Worm (Caenorhabditis elegans) whole organism, young adult: ENCODE results near the gene B0336.12.
A peak's percentile ranks its signal among the peaks of the same experiment; 100 is the strongest.

Source experiments
- C06A6.2 ChIP-seq: fragments of 200-800 bp; sonication (Bioruptor generic); conservative IDR thresholded peaks from 2 replicates; pipeline ENCODE4 v1.3.6; 2022; ENCODE audit warnings: missing genetic modification characterization, missing compliant biosample characterization
- D2030.7 ChIP-seq: fragments of 200-800 bp; sonication (Bioruptor generic); IDR thresholded peaks from 2 replicates; pipeline ENCODE4 v1.3.6; 2022; ENCODE audit warnings: missing genetic modification reagents, missing genetic modification characterization, missing compliant biosample characterization
- F10E7.11 ChIP-seq: sonication (generic microtip); optimal IDR thresholded peaks from 2 replicates; lab custom pipeline; 2017; ENCODE audit warnings: mild to moderate bottlenecking, missing genetic modification characterization, moderate library complexity, missing compliant biosample characterization
- F23B12.7 ChIP-seq: sonication (generic microtip); optimal IDR thresholded peaks from 2 replicates; lab custom pipeline; 2017; ENCODE audit warnings: missing genetic modification characterization, mild to moderate bottlenecking, missing compliant biosample characterization, antibody characterized with exemption, moderate library complexity; ENCODE audit not compliant: insufficient read depth
- F37B4.10 ChIP-seq: fragments of 200-800 bp; sonication (Bioruptor generic); IDR thresholded peaks from 2 replicates; pipeline ENCODE4 v1.3.6; 2022; ENCODE audit warnings: missing genetic modification characterization, missing compliant biosample characterization
- F57A8.1 ChIP-seq: fragments of 200-800 bp; sonication (Bioruptor generic); optimal IDR thresholded peaks from 2 replicates; lab custom pipeline; 2018; ENCODE audit warnings: mild to moderate bottlenecking, missing genetic modification characterization, moderate library complexity, missing compliant biosample characterization
- T26A5.8 ChIP-seq: sonication (generic microtip); optimal IDR thresholded peaks from 2 replicates; lab custom pipeline; 2016; ENCODE audit warnings: missing genetic modification characterization, missing compliant biosample characterization
- Y53G8AR.9 ChIP-seq: fragments of 200-800 bp; sonication (Bioruptor generic); conservative IDR thresholded peaks from 2 replicates; pipeline ENCODE4 v1.3.6; 2022; ENCODE audit warnings: missing genetic modification reagents, missing genetic modification characterization, missing compliant biosample characterization
- Y95B8A.8 ChIP-seq: fragments of 200-800 bp; sonication (Bioruptor generic); IDR thresholded peaks from 2 replicates; pipeline ENCODE4 v1.3.6; 2022; ENCODE audit warnings: missing genetic modification reagents, missing genetic modification characterization, missing compliant biosample characterization
- attf-3 ChIP-seq: fragments of 200-800 bp; sonication (Bioruptor generic); conservative IDR thresholded peaks from 2 replicates; pipeline ENCODE4 v1.3.6; 2022; ENCODE audit warnings: missing genetic modification reagents, missing genetic modification characterization, missing compliant biosample characterization
- bed-1 ChIP-seq: fragments of 200-800 bp; sonication (Bioruptor generic); IDR thresholded peaks from 2 replicates; pipeline ENCODE4 v1.3.6; 2022; ENCODE audit warnings: missing genetic modification reagents, missing genetic modification characterization, missing compliant biosample characterization
- cebp-1 ChIP-seq, 2 experiments: fragments of 200-800 bp in 1 of 2; sonication (Bioruptor generic) in 1 of 2; sonication (generic microtip) in 1 of 2; IDR thresholded peaks in 1 of 2; optimal IDR thresholded peaks in 1 of 2; 2 replicates each; pipeline versions ENCODE4 v1.3.6 to Lab custom; 2017 to 2022; ENCODE audit warnings: missing compliant biosample characterization in 2 of 2, missing genetic modification characterization in 2 of 2, mild to moderate bottlenecking in 1 of 2, missing genetic modification reagents in 1 of 2, moderate library complexity in 1 of 2
- dpl-1 ChIP-seq: fragments of 150-350 bp; optimal IDR thresholded peaks from 2 replicates; lab custom pipeline; 2014; ENCODE audit warnings: missing biosample characterization, missing genetic modification reagents, missing genetic modification characterization
- egrh-3 ChIP-seq: fragments of 200-800 bp; sonication (Bioruptor generic); IDR thresholded peaks from 2 replicates; pipeline ENCODE4 v1.3.6; 2022; ENCODE audit warnings: missing genetic modification reagents, missing genetic modification characterization, missing compliant biosample characterization
- ekl-4 ChIP-seq: fragments of 200-800 bp; sonication (Bioruptor generic); IDR thresholded peaks from 2 replicates; pipeline ENCODE4 v1.3.6; 2022; ENCODE audit warnings: missing genetic modification reagents, missing genetic modification characterization, missing compliant biosample characterization
- fkh-3 ChIP-seq: sonication (generic microtip); optimal IDR thresholded peaks from 2 replicates; lab custom pipeline; 2016; ENCODE audit warnings: mild to moderate bottlenecking, missing genetic modification characterization, missing compliant biosample characterization
- gei-17 ChIP-seq: fragments of 200-800 bp; sonication (Bioruptor generic); optimal IDR thresholded peaks from 2 replicates; lab custom pipeline; 2018; ENCODE audit warnings: mild to moderate bottlenecking, missing genetic modification characterization, missing compliant biosample characterization
- hmg-1.2 ChIP-seq: fragments of 200-800 bp; sonication (Bioruptor generic); IDR thresholded peaks from 2 replicates; pipeline ENCODE4 v1.3.6; 2022; ENCODE audit warnings: missing genetic modification reagents, missing genetic modification characterization, missing compliant biosample characterization
- lin-54 ChIP-seq: fragments of 200-800 bp; sonication (Bioruptor generic); optimal IDR thresholded peaks from 2 replicates; lab custom pipeline; 2018; ENCODE audit warnings: mild to moderate bottlenecking, missing genetic modification characterization, missing compliant biosample characterization
- madf-6 ChIP-seq: fragments of 200-800 bp; sonication (Bioruptor generic); IDR thresholded peaks from 2 replicates; pipeline ENCODE4 v1.3.6; 2022; ENCODE audit warnings: missing genetic modification reagents, missing genetic modification characterization, missing compliant biosample characterization
- nfya-1 ChIP-seq: sonication (generic microtip); optimal IDR thresholded peaks from 2 replicates; lab custom pipeline; 2017; ENCODE audit warnings: antibody characterized with exemption, missing compliant biosample characterization, missing genetic modification characterization, borderline replicate concordance; ENCODE audit not compliant: insufficient read depth
- rcor-1 ChIP-seq: fragments of 200-800 bp; sonication (Bioruptor generic); IDR thresholded peaks from 2 replicates; pipeline ENCODE4 v1.3.6; 2022; ENCODE audit warnings: missing genetic modification reagents, missing genetic modification characterization, missing compliant biosample characterization
- repo-1 ChIP-seq: sonication (generic microtip); optimal IDR thresholded peaks from 2 replicates; lab custom pipeline; 2017; ENCODE audit warnings: mild to moderate bottlenecking, missing genetic modification characterization, missing compliant biosample characterization
- sptf-2 ChIP-seq: fragments of 200-800 bp; sonication (Bioruptor generic); optimal IDR thresholded peaks from 2 replicates; lab custom pipeline; 2018; ENCODE audit warnings: mild to moderate bottlenecking, missing genetic modification characterization, missing compliant biosample characterization
- xnd-1 ChIP-seq: sonication (generic microtip); optimal IDR thresholded peaks from 2 replicates; lab custom pipeline; 2016; ENCODE audit warnings: missing genotype, missing genetic modification reagents, missing genetic modification characterization, missing compliant biosample characterization
- zfh-2 ChIP-seq: fragments of 200-800 bp; sonication (Bioruptor generic); conservative IDR thresholded peaks from 2 replicates; pipeline ENCODE4 v1.3.6; 2022; ENCODE audit warnings: missing genetic modification reagents, missing genetic modification characterization, missing compliant biosample characterization
- ztf-18 ChIP-seq: sonication (generic microtip); optimal IDR thresholded peaks from 2 replicates; lab custom pipeline; 2016; ENCODE audit warnings: missing genotype, mild to moderate bottlenecking, missing genetic modification characterization, missing compliant biosample characterization
- ztf-25 ChIP-seq: fragments of 200-800 bp; sonication (Bioruptor generic); IDR thresholded peaks from 2 replicates; pipeline ENCODE4 v1.3.6; 2022; ENCODE audit warnings: missing genetic modification reagents, missing genetic modification characterization, missing compliant biosample characterization
- ztf-26 ChIP-seq: sonication (generic microtip); optimal IDR thresholded peaks from 2 replicates; lab custom pipeline; 2017; ENCODE audit warnings: missing genetic modification characterization, missing compliant biosample characterization
- ztf-3 ChIP-seq: fragments of 200-800 bp; sonication (Bioruptor generic); optimal IDR thresholded peaks from 2 replicates; lab custom pipeline; 2018; ENCODE audit warnings: mild to moderate bottlenecking, missing genetic modification characterization, missing compliant biosample characterization

B0336.12 gene

DNA sequence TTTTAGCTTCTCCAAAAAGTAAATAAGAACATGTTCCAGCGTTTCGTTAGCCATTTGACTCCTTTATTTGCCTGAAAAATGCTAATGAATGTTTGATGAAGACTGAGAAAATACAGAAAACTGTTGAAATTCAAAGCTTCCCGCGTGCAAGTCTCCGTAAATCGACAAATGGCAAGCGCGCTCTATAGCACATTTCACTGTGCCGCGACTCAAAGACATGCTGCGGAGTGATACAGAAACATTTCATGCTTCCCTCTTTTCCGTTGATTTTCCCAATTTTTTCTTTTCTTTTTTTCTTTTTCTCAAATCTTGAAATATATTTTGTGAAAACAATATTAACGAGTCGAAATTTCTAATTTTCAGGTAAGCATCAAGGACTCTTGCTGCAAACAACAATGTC is 31.0 kb downstream of the B0336.12 start, which contains the start of the genes ska-3 and rps-12 (continued):
- no peak for TF ChIP-seq ztf-25 (GFP tag; lab: Robert Waterston, UW)
- no peak for TF ChIP-seq nfya-1 (tag; lab: Kevin White, UChicago)
- peak; percentile 92 for TF ChIP-seq C06A6.2 (GFP tag; lab: Robert Waterston, UW)

DNA sequence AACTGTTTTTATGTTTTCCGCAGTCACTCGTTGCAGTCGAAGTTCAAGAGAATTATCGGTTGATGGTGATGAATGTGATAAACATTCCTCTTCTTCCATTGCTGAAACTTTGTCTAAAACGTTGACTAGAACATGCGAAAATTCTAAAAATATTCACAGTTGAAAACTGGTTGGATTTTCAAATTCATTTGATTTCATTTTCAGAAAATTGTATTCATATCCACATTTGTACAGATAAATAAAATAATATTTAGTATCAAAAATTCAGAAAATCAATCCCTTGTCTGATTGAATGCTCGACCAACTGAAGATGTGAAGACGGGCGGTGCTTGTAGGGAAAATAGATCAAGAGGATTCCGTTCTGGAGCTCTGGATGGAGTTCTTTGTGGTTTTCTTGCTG is 32.2 kb downstream of the B0336.12 start, which contains the start of gene F54E7.9:
TSS of gene F54E7.9 (minus strand) at position 101 of the 400 bp plus-strand sequence.
- TF ChIP-seq F57A8.1 (GFP tag; lab: Kevin White, UChicago): no peak
- no peak for TF ChIP-seq Y95B8A.8 (GFP tag; lab: Robert Waterston, UW)
- TF ChIP-seq gei-17 (GFP tag; lab: Kevin White, UChicago): no peak
- TF ChIP-seq madf-6 (GFP tag; lab: Robert Waterston, UW): no peak
- TF ChIP-seq F37B4.10: no peak
- no peak for TF ChIP-seq ztf-26 (tag; lab: Kevin White, UChicago)
- TF ChIP-seq rcor-1 (GFP tag; lab: Robert Waterston, UW): no peak
- no peak for TF ChIP-seq ekl-4 (GFP tag; lab: Robert Waterston, UW)
- TF ChIP-seq dpl-1 (GFP tag; lab: Kevin White, UChicago): no peak

- TF ChIP-seq ekl-4 (GFP tag; lab: Robert Waterston, UW) (no peak), zfh-2 (GFP tag; lab: Robert Waterston, UW) (peak; percentile 91), F23B12.7 (no peak), egrh-3 (peak; percentile 80; the same call in 1 of the 2 replicates), repo-1 (tag; lab: Kevin White, UChicago) (peak; percentile 15)
These were observed 34.5 kb downstream of the B0336.12 start for ce11 chrIII:5675384-5675984.

DNA sequence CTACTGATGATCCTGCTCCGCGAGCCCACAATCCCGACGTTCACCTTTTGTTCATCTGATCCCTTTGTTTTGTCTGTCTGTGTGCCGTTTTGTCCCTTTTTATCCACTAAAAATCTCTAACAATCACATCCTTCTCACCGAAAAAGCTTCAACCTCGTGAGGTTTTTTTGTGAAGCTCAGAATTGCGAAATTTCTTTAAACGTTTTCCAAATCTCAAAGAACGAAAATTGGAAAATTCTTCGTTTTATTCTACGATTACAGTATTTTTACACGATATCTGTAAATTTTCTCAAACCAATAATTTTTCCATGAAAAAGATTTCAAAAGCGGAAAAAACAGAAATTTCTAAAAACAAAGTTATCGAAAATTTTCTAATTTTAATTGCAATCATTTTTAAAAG is 35.7 kb downstream of the B0336.12 start:
- TF ChIP-seq xnd-1 (tag; lab: Kevin White, UChicago) (no peak), cebp-1 (GFP tag; IDR thresholded peaks at IDR 0.05; lab: Robert Waterston, UW) (no peak), cebp-1 (tag; optimal IDR thresholded peaks at IDR 0.05; lab: Kevin White, UChicago) (peak; percentile 50)

ce11 chrIII:5667952-5668489 is 41.9 kb downstream of the B0336.12 start:
- TF ChIP-seq D2030.7 (GFP tag; lab: Robert Waterston, UW): no peak
- TF ChIP-seq cebp-1 (GFP tag; IDR thresholded peaks at IDR 0.05; lab: Robert Waterston, UW): no peak
- peak; percentile 11 for TF ChIP-seq cebp-1 (tag; optimal IDR thresholded peaks at IDR 0.05; lab: Kevin White, UChicago)
- peak; percentile 70; the same call in 1 of the 2 replicates for TF ChIP-seq hmg-1.2
- TF ChIP-seq lin-54 (GFP tag; lab: Kevin White, UChicago): no peak

DNA sequence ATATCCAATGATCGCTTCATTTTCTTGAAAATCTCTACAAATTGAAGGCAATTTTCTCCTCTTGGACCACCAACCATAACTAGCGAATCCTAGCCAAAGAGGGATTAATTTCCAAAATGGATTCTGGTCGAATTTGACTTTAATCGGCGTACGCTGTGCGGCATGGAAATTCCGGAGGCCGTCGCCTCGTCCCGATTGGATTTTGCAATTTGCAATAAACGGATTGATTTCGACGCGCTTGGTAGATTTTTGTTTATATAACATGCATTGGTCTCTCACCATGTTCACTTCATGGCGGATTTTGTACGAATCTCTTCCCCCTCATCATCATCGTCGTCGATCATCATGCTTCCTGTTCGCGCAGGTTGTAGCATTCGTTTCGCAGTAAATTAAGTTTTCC is 44.2 kb downstream of the B0336.12 start:
- TF ChIP-seq fkh-3 (tag; lab: Kevin White, UChicago): no peak
- no peak for TF ChIP-seq ztf-3
- TF ChIP-seq attf-3 (GFP tag; lab: Robert Waterston, UW): no peak
- TF ChIP-seq ztf-18 (tag; lab: Kevin White, UChicago): no peak
- no peak for TF ChIP-seq sptf-2
- no peak for TF ChIP-seq bed-1 (GFP tag; lab: Robert Waterston, UW)
- no peak for TF ChIP-seq ztf-25 (GFP tag; lab: Robert Waterston, UW)
- TF ChIP-seq F10E7.11 (tag; lab: Kevin White, UChicago): no peak
- no peak for TF ChIP-seq T26A5.8 (tag; lab: Kevin White, UChicago)
- TF ChIP-seq Y53G8AR.9 (GFP tag; lab: Robert Waterston, UW): no peak
